Worm (Caenorhabditis elegans): ENCODE measurements around the gene EGAP5.1.

EGAP5.1 gene

DNA sequence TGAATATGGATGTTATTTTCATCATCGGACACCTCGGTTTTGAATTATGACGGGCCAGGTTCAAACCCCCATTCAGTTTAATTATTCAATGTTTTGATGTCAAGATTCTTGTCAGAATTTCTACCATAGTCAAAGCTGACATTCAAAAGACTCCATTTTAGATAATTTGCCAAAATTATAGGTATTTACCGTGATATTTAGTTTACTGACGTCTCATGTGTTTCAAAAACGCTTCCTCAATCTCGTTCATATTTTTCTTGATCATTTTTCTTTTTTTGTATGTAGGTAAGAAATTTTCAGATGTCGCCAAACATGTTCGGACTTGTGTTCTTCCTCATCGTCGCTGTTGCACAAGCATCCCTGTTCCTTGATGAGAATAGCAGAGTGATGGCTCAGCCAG, at the start of gene EGAP5.1:
TSS of gene EGAP5.1 (plus strand) at position 301 of the 400 bp plus-strand sequence.
- no peak for TF ChIP-seq rcor-1 (GFP tag; IDR thresholded peaks at IDR 0.05)
- no peak for TF ChIP-seq ztf-25 (GFP tag; IDR thresholded peaks at IDR 0.05)
- no peak for TF ChIP-seq akir-1 (GFP tag; optimal IDR thresholded peaks at IDR 0.05)
- no peak for TF ChIP-seq pbrm-1 (GFP tag; IDR thresholded peaks at IDR 0.05)
- no peak for TF ChIP-seq unc-62 (GFP tag; optimal IDR thresholded peaks at IDR 0.05)
- no peak for TF ChIP-seq ztf-6 (GFP tag; IDR thresholded peaks at IDR 0.05)
- TF ChIP-seq lag-1 (GFP tag; IDR thresholded peaks at IDR 0.05) = no peak
- no peak for TF ChIP-seq lin-54 (GFP tag; optimal IDR thresholded peaks at IDR 0.05)
- TF ChIP-seq nhr-27 (tag; optimal IDR thresholded peaks at IDR 0.05) = no peak

DNA sequence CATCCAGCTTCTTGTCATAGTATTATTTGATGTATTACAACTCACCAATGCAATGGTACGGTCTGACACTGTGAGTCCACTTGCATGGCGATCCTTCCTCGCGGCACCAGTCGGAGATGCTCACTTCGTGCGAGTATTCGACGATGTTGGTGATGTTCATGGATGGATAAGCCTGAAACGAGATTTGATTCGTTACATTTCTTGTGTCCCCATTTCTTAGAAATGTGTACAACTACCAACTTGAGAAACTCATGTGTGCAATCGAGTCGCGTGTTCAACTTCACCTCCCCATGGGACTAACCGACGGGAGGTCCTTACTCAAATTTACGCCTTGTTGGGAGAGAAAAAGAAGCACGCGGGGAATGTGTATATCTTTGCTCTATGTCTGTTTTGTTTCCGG, 47.3 kb upstream of the EGAP5.1 start:
- TF ChIP-seq efl-1 (GFP tag; optimal IDR thresholded peaks at IDR 0.05) = no peak
- no peak for TF ChIP-seq B0019.2 (GFP tag; conservative IDR thresholded peaks at IDR 0.05)
- no peak for TF ChIP-seq rcor-1 (GFP tag; IDR thresholded peaks at IDR 0.05)
- no peak for TF ChIP-seq ceh-91 (GFP tag; IDR thresholded peaks at IDR 0.05)
- TF ChIP-seq snpc-1.3 (tag; optimal IDR thresholded peaks at IDR 0.05; ENCODE audit: insufficient read depth) = no peak
- TF ChIP-seq mxl-1 (tag; optimal IDR thresholded peaks at IDR 0.05) = no peak
- TF ChIP-seq F23B12.7 (tag; optimal IDR thresholded peaks at IDR 0.05; ENCODE audit: insufficient read depth) = no peak
- no peak for TF ChIP-seq snpc-4 (GFP tag; optimal IDR thresholded peaks at IDR 0.05)
- TF ChIP-seq snpc-4 (tag; optimal IDR thresholded peaks at IDR 0.05) = no peak
- no peak for TF ChIP-seq ekl-4 (GFP tag; IDR thresholded peaks at IDR 0.05)
- TF ChIP-seq pha-4 (tag; optimal IDR thresholded peaks at IDR 0.05) = no peak
- no peak for TF ChIP-seq fkh-3 (tag; optimal IDR thresholded peaks at IDR 0.05)
- no peak for TF ChIP-seq nhr-90 (tag; optimal IDR thresholded peaks at IDR 0.05)
- TF ChIP-seq let-607 (tag; optimal IDR thresholded peaks at IDR 0.05) = no peak
- no peak for TF ChIP-seq akir-1 (GFP tag; optimal IDR thresholded peaks at IDR 0.05)
- no peak for TF ChIP-seq attf-3 (GFP tag; conservative IDR thresholded peaks at IDR 0.05)
- no peak for TF ChIP-seq ets-4 (GFP tag; optimal IDR thresholded peaks at IDR 0.05)

DNA sequence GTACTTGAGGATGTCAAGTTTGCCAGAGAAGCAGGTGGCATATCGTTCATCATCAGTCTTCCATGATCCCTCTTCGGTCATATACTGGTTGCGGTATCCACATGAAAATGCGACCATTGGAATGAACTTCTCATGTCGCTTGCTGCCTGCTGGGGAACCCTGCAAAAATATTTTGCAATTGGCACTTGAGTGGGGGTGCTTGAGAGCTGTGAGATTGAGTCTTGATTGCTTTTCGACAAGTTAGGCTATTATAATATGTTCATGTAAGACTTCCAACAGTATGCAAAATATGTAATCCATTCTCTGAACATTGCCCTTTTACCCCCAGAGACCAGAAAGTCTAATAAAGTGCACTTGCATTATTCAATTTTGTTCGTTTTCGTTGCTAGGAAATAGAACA, 46.7 kb upstream of the EGAP5.1 start:
- TF ChIP-seq madf-3 (GFP tag; IDR thresholded peaks at IDR 0.05) (0 out of 2 replicates have a peak, but pooled peaks have one; percentile 71), ets-4 (GFP tag; optimal IDR thresholded peaks at IDR 0.05) (peak; percentile 50), ztf-22 (GFP tag; optimal IDR thresholded peaks at IDR 0.05) (no peak), Y95B8A.8 (GFP tag; IDR thresholded peaks at IDR 0.05) (no peak), ceh-27 (GFP tag; optimal IDR thresholded peaks at IDR 0.05) (peak; percentile 55), xnd-1 (tag; optimal IDR thresholded peaks at IDR 0.05) (no peak)

DNA sequence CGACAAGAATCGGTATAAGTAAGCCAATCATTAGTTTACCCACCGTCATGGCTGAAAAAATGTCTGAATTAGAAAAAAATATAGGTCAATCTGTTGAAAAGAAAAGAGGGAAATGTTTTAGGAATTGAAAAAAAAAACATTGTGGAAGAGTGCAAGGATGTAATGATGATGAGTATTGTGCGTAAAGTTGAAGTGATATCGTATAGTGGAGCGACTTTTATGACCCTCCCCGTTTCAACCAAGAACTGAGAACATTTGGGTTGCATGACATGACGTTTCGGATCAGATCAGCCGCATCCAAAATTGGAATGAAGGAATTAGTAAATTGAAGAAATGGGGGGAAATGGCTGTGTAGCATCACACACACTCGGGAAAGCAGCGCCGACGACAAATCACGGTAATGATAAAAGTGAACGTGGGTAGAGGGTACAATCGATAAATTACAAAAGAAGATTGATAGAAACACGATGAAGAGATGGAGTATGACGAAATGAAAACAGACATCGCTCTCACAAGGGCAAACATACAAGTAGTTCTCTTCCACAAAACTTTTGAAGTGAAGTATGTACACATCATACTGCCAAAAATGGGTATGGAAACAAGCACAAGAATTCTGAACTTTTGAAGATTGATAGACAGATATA, 45.9 kb upstream of the EGAP5.1 start, which contains the start of gene apl-1:
TSS of gene apl-1 (minus strand) at position 51 of the 644 bp plus-strand sequence.
- no peak for TF ChIP-seq ztf-28 (GFP tag; IDR thresholded peaks at IDR 0.05)
- TF ChIP-seq cebp-1 (GFP tag; IDR thresholded peaks at IDR 0.05) = no peak
- peak; percentile 57 for TF ChIP-seq cebp-1 (tag; optimal IDR thresholded peaks at IDR 0.05)
- TF ChIP-seq akir-1 (GFP tag; optimal IDR thresholded peaks at IDR 0.05) = no peak
- no peak for TF ChIP-seq ama-1 (optimal IDR thresholded peaks at IDR 0.05)
- TF ChIP-seq ama-1 (GFP tag; optimal IDR thresholded peaks at IDR 0.05) = no peak
- TF ChIP-seq lin-54 (GFP tag; optimal IDR thresholded peaks at IDR 0.05) = no peak
- no peak for TF ChIP-seq xnd-1 (tag; optimal IDR thresholded peaks at IDR 0.05)
